Fruit fly (Drosophila melanogaster): ENCODE results near the gene CG4194.
A peak's percentile ranks its signal among the peaks of the same experiment; 100 is the strongest.

Gene CG4194

DNA sequence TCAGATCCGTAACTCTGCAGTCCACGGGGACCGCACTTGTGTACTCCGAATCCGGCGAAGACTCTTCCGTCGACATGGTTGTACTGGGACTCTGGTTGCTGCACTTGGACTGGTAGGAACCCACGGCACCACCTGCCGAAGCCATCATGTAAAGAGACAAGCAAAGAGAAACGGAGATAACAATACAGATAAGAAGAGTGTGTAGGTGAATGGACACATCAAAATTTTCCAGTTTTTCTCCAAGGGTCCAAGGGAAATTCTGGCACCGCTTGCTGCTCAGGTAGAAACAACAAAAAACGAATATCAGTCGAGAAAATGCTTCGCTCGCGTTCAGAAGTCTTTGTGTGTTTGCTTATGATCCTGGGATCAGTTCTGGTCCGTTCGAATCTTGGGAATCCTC lies at the start of gene CG4194:
Gene CG4194, plus strand, starts transcription at position 301 of the 400 bp plus-strand sequence.
- no peak for TF ChIP-seq dsx (GFP tag; optimal IDR thresholded peaks at IDR 0.05; ENCODE audit: poor library complexity, severe bottlenecking)

DNA sequence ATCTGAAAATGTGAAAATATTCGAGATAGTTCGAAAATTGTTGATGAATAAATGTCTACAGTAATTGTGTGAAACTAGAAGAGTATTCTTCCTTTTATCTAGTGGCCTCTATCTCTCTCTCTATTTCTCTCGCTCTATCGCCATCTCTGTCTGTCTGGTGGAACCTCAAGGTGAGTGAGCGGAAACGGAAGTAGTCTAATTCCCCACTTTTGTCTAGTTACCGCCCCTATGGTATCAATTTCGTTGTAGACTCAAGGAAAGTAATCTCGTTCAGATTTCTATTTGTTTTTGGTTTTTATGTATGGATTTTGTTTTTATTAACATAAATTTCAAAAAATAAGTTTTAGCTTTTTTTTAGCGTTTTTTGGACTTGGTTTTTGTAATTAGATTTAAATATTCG lies 43.6 kb upstream of the CG4194 start:
- no peak for TF ChIP-seq CG6792 (GFP tag; optimal IDR thresholded peaks at IDR 0.05)
- TF ChIP-seq cyc (GFP tag; optimal IDR thresholded peaks at IDR 0.05), result no peak
- TF ChIP-seq topi (GFP tag; optimal IDR thresholded peaks at IDR 0.05), result no peak
- TF ChIP-seq CG6808 (GFP tag; optimal IDR thresholded peaks at IDR 0.05), result no peak
- TF ChIP-seq Ets21C (GFP tag; optimal IDR thresholded peaks at IDR 0.05), result no peak
- TF ChIP-seq fd59A (GFP tag; optimal IDR thresholded peaks at IDR 0.05), result no peak
- no peak for TF ChIP-seq Blimp-1 (GFP tag; optimal IDR thresholded peaks at IDR 0.05)
- TF ChIP-seq Eip75B (GFP tag; optimal IDR thresholded peaks at IDR 0.05), result no peak
- TF ChIP-seq Sox102F (GFP tag; optimal IDR thresholded peaks at IDR 0.05), result no peak
- TF ChIP-seq dsx (GFP tag; optimal IDR thresholded peaks at IDR 0.05; ENCODE audit: poor library complexity, severe bottlenecking), result no peak

DNA sequence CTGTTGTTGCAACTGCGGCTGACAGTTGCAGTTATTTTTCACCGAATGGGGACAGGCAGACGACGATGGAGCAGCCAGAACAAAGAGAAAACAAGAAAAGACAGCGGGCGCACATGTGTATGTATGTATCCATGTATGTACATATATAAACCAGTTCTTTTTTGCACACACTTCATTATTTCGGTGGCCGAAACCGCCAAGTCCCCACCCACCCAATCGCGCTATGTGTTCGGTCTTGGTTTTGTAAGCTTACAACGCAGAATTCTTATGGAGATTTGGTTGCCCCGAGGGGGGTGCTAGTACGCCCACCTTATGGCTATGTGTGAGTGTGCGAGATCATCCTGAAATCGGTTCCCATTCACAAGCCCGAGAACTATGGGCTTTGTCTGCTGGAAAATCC lies 37.1 kb upstream of the CG4194 start:
- TF ChIP-seq Smox (GFP tag; optimal IDR thresholded peaks at IDR 0.05), result no peak
- 0 out of 3 replicates have a peak, but pooled peaks have one; percentile 18 for TF ChIP-seq CG6163 (GFP tag; IDR thresholded peaks at IDR 0.05)

DNA sequence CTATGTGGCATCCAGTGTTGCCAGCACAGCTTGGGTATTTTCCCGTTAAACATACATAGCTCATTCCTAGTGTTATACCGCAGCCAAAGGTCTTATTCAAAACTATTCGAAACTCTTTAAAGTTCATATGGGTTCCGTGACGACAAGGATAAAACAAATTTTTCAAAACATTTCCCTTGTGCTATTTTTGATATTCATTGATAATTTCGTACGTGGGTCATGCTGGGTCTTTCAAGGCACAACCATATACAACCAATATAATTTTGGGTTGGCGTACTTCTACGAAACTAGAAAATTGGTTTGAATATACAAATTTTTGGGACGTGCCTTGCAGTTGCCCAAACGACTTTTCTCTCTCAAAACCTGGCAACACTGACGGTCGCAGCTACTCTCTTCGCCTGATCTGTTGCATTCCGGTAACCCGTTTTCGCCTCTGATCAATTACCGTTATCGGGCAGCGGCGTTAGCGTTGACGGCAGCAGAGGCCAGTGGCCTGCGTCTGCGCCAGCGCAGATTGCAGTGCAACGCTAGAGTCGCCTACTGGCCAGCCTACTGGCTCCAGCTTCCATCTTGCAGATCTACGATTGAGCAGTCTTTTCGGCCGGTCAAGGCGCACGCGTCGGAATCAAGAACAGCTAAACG lies 36.1 kb upstream of the CG4194 start:
- TF ChIP-seq CG6276 (GFP tag; optimal IDR thresholded peaks at IDR 0.05) (peak; percentile 11), ss (GFP tag; optimal IDR thresholded peaks at IDR 0.05) (no peak), CG32006 (GFP tag; optimal IDR thresholded peaks at IDR 0.05) (peak; percentile 54), Eip78C (GFP tag) (peak; percentile 41)

DNA sequence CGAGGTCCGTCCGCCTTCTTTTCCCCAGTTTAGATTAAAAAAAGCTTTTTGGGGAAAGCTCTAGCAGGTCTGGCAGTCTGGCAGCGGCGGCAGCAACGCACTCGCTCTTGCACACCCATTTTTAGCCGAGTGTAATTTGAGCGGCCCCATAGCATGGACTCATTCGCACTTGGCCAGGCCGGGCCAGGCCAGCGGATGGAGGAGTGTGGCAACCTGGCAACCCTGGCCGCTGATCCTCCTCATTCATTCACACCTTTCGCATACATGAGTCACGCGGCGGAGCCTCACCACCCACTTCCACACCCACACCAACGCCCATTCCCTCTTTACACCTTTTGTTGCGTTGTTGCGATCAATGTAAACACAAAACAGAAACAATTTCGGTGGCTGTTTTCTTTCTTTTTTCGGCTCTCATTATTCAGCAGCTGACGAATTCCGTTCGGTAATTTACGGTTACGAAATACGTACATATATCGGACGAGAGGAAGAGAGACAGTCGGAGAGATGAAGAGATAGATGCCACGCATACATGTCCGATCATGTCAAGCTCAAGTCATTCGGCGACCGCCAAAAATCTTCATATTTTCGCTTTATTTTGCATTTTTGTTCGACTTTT lies 35.5 kb upstream of the CG4194 start:
- TF ChIP-seq Eip78C (GFP tag) (peak; percentile 37), Hr39 (GFP tag; optimal IDR thresholded peaks at IDR 0.05) (no peak), CG8119 (GFP tag; IDR thresholded peaks at IDR 0.05) (no peak), fkh (GFP tag; optimal IDR thresholded peaks at IDR 0.05) (peak; percentile 45), vri (GFP tag; optimal IDR thresholded peaks at IDR 0.05) (peak; percentile 87), CG8632 (GFP tag; optimal IDR thresholded peaks at IDR 0.05) (no peak), svp (GFP tag) (peak; percentile 66), lz (GFP tag; optimal IDR thresholded peaks at IDR 0.05) (no peak), CG15336 (GFP tag; IDR thresholded peaks at IDR 0.05) (0 out of 2 replicates have a peak, but pooled peaks have one; percentile 10), eg (GFP tag; IDR thresholded peaks at IDR 0.05) (no peak), CG9139 (GFP tag; optimal IDR thresholded peaks at IDR 0.05) (no peak), CG6854 (GFP tag; optimal IDR thresholded peaks at IDR 0.05) (no peak)

DNA sequence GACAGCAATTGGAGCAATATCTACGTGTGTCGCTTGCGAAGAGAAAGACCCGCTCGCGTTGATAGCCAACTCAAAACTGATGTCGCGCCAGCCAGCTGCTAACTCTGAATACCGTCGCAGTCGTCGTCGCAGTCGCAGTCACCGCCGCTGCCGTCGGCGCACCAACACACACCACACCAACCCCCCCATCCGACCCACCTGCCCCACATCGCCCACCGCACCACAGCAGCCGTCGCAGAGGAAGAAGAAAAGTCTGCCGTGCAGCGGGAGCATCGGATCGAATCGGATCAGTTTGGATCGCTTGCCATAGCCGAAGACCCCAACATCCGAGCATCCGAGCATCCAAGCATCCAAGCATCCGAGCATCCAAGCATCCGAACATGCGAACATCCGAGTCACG lies 32.0 kb upstream of the CG4194 start:
- TF ChIP-seq CG9139 (GFP tag; optimal IDR thresholded peaks at IDR 0.05) (peak; percentile 13), eg (GFP tag; IDR thresholded peaks at IDR 0.05) (peak; percentile 40; the same call in 1 of the 3 replicates), ss (GFP tag; optimal IDR thresholded peaks at IDR 0.05) (peak in 1 of 2 experiments; percentile 20), net (GFP tag; optimal IDR thresholded peaks at IDR 0.05) (peak; percentile 22), CG6854 (GFP tag; optimal IDR thresholded peaks at IDR 0.05) (peak; percentile 53), cyc (GFP tag; optimal IDR thresholded peaks at IDR 0.05) (no peak), CG6163 (GFP tag; IDR thresholded peaks at IDR 0.05) (peak; percentile 37; the same call in 1 of the 3 replicates), fkh (GFP tag; optimal IDR thresholded peaks at IDR 0.05) (no peak), Eip78C (GFP tag) (peak; percentile 7), CG11294 (GFP tag; IDR thresholded peaks at IDR 0.05) (no peak)

All from whole organism, prepupa.